Worm (Caenorhabditis elegans): ENCODE data around the gene C28D4.4.

ce11 chrIV:9766250-9766649, 21.4 kb upstream of the C28D4.4 start, which contains the start of gene ssp-36:
- TF ChIP-seq sea-1 (GFP tag; conservative IDR thresholded peaks at IDR 0.05), result no peak
- no peak for TF ChIP-seq ama-1 (optimal IDR thresholded peaks at IDR 0.05)
- no peak for TF ChIP-seq hmg-4 (GFP tag; optimal IDR thresholded peaks at IDR 0.05)
- no peak for TF ChIP-seq ets-7 (tag; optimal IDR thresholded peaks at IDR 0.05)
- no peak for TF ChIP-seq scrt-1 (GFP tag; IDR thresholded peaks at IDR 0.05)
- TF ChIP-seq flt-1 (GFP tag; IDR thresholded peaks at IDR 0.05), result no peak
- TF ChIP-seq aly-1 (tag; optimal IDR thresholded peaks at IDR 0.05), result no peak
- no peak for TF ChIP-seq hmbx-1 (tag; optimal IDR thresholded peaks at IDR 0.05)
- TF ChIP-seq B0310.2 (tag; optimal IDR thresholded peaks at IDR 0.05), result no peak
- no peak for TF ChIP-seq ceh-13 (GFP tag; optimal IDR thresholded peaks at IDR 0.05)
